Worm (Caenorhabditis elegans) whole organism, late embryonic: ENCODE data around the gene pct-1.

Experiments
- C38D4.7 ChIP-seq: fragments of 200-800 bp; sonication (Bioruptor generic); optimal IDR thresholded peaks from 2 replicates; lab custom pipeline; 2018; ENCODE audit warnings: mild to moderate bottlenecking, missing genetic modification characterization, moderate library complexity, missing compliant biosample characterization
- K02D7.2 ChIP-seq: sonication (generic microtip); optimal IDR thresholded peaks from 2 replicates; lab custom pipeline; 2017; ENCODE audit warnings: mild to moderate bottlenecking, missing genetic modification characterization, missing compliant biosample characterization
- K09A11.1 ChIP-seq: sonication (generic microtip); optimal IDR thresholded peaks from 2 replicates; lab custom pipeline; 2017; ENCODE audit warnings: antibody characterized with exemption, mild to moderate bottlenecking, missing genetic modification characterization, missing compliant biosample characterization; ENCODE audit not compliant: insufficient read depth
- T23F11.4 ChIP-seq: fragments of 200-800 bp; sonication (Bioruptor generic); optimal IDR thresholded peaks from 2 replicates; lab custom pipeline; 2018; ENCODE audit warnings: mild to moderate bottlenecking, missing genetic modification characterization, missing compliant biosample characterization
- Y22D7AL.16 ChIP-seq: sonication (generic microtip); optimal IDR thresholded peaks from 2 replicates; lab custom pipeline; 2016; ENCODE audit warnings: missing genetic modification characterization, missing compliant biosample characterization
- ahr-1 ChIP-seq: sonication (generic microtip); optimal IDR thresholded peaks from 2 replicates; lab custom pipeline; 2016; ENCODE audit warnings: missing genetic modification characterization, missing compliant biosample characterization
- ama-1 ChIP-seq: fragments of 150-350 bp; optimal IDR thresholded peaks from 2 replicates; lab custom pipeline; 2014
- ceh-18 ChIP-seq: sonication (generic microtip); optimal IDR thresholded peaks from 2 replicates; lab custom pipeline; 2016; ENCODE audit warnings: missing genetic modification characterization, missing compliant biosample characterization
- ceh-19 ChIP-seq: fragments of 200-800 bp; sonication (Bioruptor generic); optimal IDR thresholded peaks from 2 replicates; lab custom pipeline; 2018; ENCODE audit warnings: mild to moderate bottlenecking, missing genetic modification characterization, missing compliant biosample characterization
- ceh-22 ChIP-seq: sonication (generic microtip); optimal IDR thresholded peaks from 2 replicates; lab custom pipeline; 2017; ENCODE audit warnings: missing biosample characterization, missing genetic modification characterization
- ceh-24 ChIP-seq: sonication (generic microtip); optimal IDR thresholded peaks from 2 replicates; lab custom pipeline; 2016; ENCODE audit warnings: mild to moderate bottlenecking, missing genetic modification characterization, missing compliant biosample characterization
- ceh-30 ChIP-seq: fragments of 150-350 bp; optimal IDR thresholded peaks from 2 replicates; lab custom pipeline; 2014; ENCODE audit warnings: missing biosample characterization, missing genetic modification characterization
- ceh-31 ChIP-seq: sonication (generic microtip); optimal IDR thresholded peaks from 2 replicates; lab custom pipeline; 2016; ENCODE audit warnings: missing genetic modification characterization, missing compliant biosample characterization
- ceh-34 ChIP-seq: sonication (generic microtip); optimal IDR thresholded peaks from 2 replicates; lab custom pipeline; 2016; ENCODE audit warnings: mild to moderate bottlenecking, missing genetic modification characterization, missing compliant biosample characterization
- ceh-45 ChIP-seq: fragments of 200-800 bp; sonication (Bioruptor generic); IDR thresholded peaks from 2 replicates; pipeline ENCODE4 v1.3.6; 2022; ENCODE audit warnings: missing genetic modification reagents, missing genetic modification characterization, missing compliant biosample characterization
- ceh-9 ChIP-seq: sonication (generic microtip); optimal IDR thresholded peaks from 2 replicates; lab custom pipeline; 2016; ENCODE audit warnings: mild to moderate bottlenecking, missing genetic modification characterization, inconsistent platforms, missing compliant biosample characterization
- che-1 ChIP-seq: sonication (generic microtip); optimal IDR thresholded peaks from 2 replicates; lab custom pipeline; 2016; ENCODE audit warnings: mild to moderate bottlenecking, missing genetic modification characterization, missing compliant biosample characterization
- dve-1 ChIP-seq: sonication (generic microtip); optimal IDR thresholded peaks from 2 replicates; lab custom pipeline; 2017; ENCODE audit warnings: antibody characterized with exemption, mild to moderate bottlenecking, missing genetic modification characterization, missing compliant biosample characterization
- elt-2 ChIP-seq: sonication (generic microtip); optimal IDR thresholded peaks from 2 replicates; lab custom pipeline; 2016; ENCODE audit warnings: missing genetic modification reagents, missing genetic modification characterization, missing compliant biosample characterization
- ets-4 ChIP-seq: sonication (generic microtip); optimal IDR thresholded peaks from 2 replicates; lab custom pipeline; 2016; ENCODE audit warnings: missing genetic modification characterization, missing compliant biosample characterization
- fkh-10 ChIP-seq: fragments of 150-350 bp; optimal IDR thresholded peaks from 2 replicates; lab custom pipeline; 2014; ENCODE audit warnings: missing biosample characterization, missing genetic modification reagents, missing genetic modification characterization
- fkh-6 ChIP-seq: sonication (generic microtip); optimal IDR thresholded peaks from 2 replicates; lab custom pipeline; 2016; ENCODE audit warnings: missing genetic modification characterization, missing compliant biosample characterization
- hlh-13 ChIP-seq: fragments of 200-800 bp; sonication (Bioruptor generic); optimal IDR thresholded peaks from 2 replicates; lab custom pipeline; 2018; ENCODE audit warnings: mild to moderate bottlenecking, missing genetic modification characterization, missing compliant biosample characterization
- hlh-15 ChIP-seq: sonication (generic microtip); optimal IDR thresholded peaks from 2 replicates; lab custom pipeline; 2016; ENCODE audit warnings: missing genetic modification characterization, missing compliant biosample characterization
- hlh-30 ChIP-seq: sonication (generic microtip); optimal IDR thresholded peaks from 2 replicates; lab custom pipeline; 2017; ENCODE audit warnings: antibody characterized with exemption, missing genetic modification characterization, missing compliant biosample characterization; ENCODE audit not compliant: insufficient read depth
- lin-11 ChIP-seq: fragments of 200-800 bp; sonication (Bioruptor generic); optimal IDR thresholded peaks from 2 replicates; lab custom pipeline; 2018; ENCODE audit warnings: mild to moderate bottlenecking, missing genetic modification characterization, missing compliant biosample characterization
- mec-3 ChIP-seq: sonication (generic microtip); optimal IDR thresholded peaks from 2 replicates; lab custom pipeline; 2016; ENCODE audit warnings: borderline replicate concordance, missing genetic modification characterization, missing compliant biosample characterization
- nfya-1 ChIP-seq: sonication (generic microtip); optimal IDR thresholded peaks from 2 replicates; lab custom pipeline; 2017; ENCODE audit warnings: missing genetic modification characterization, mild to moderate bottlenecking, missing compliant biosample characterization, antibody characterized with exemption, moderate library complexity
- nhr-232 ChIP-seq: sonication (generic microtip); optimal IDR thresholded peaks from 2 replicates; lab custom pipeline; 2016; ENCODE audit warnings: missing genetic modification characterization, missing compliant biosample characterization
- pag-3 ChIP-seq: sonication (generic microtip); optimal IDR thresholded peaks from 2 replicates; lab custom pipeline; 2016; ENCODE audit warnings: missing compliant biosample characterization, missing genetic modification characterization, borderline replicate concordance
- pax-1 ChIP-seq: fragments of 150-350 bp; optimal IDR thresholded peaks from 2 replicates; lab custom pipeline; 2014; ENCODE audit warnings: missing biosample characterization, missing genetic modification characterization
- pha-4 ChIP-seq: fragments of 150-350 bp; optimal IDR thresholded peaks from 2 replicates; lab custom pipeline; 2018; ENCODE audit warnings: missing biosample characterization, missing genetic modification reagents, missing genetic modification characterization
- pqm-1 ChIP-seq: sonication (generic microtip); optimal IDR thresholded peaks from 2 replicates; lab custom pipeline; 2016; ENCODE audit warnings: missing genetic modification characterization, missing compliant biosample characterization
- ref-2 ChIP-seq: sonication (generic microtip); optimal IDR thresholded peaks from 2 replicates; lab custom pipeline; 2016; ENCODE audit warnings: missing genetic modification characterization, missing compliant biosample characterization
- rnt-1 ChIP-seq: sonication (generic microtip); optimal IDR thresholded peaks from 2 replicates; lab custom pipeline; 2016; ENCODE audit warnings: missing genetic modification characterization, missing compliant biosample characterization
- sdc-2 ChIP-seq: sonication (generic microtip); optimal IDR thresholded peaks from 2 replicates; lab custom pipeline; 2016; ENCODE audit warnings: missing genotype, missing genetic modification characterization, missing compliant biosample characterization
- tbx-2 ChIP-seq: sonication (generic microtip); optimal IDR thresholded peaks from 2 replicates; lab custom pipeline; 2016; ENCODE audit warnings: missing genetic modification characterization, missing compliant biosample characterization
- tbx-7 ChIP-seq: sonication (generic microtip); optimal IDR thresholded peaks from 2 replicates; lab custom pipeline; 2016; ENCODE audit warnings: missing genotype, missing genetic modification characterization, missing compliant biosample characterization
- ttx-3 ChIP-seq: sonication (generic microtip); optimal IDR thresholded peaks from 2 replicates; lab custom pipeline; 2016; ENCODE audit warnings: missing genetic modification reagents, missing genetic modification characterization, missing compliant biosample characterization
- unc-3 ChIP-seq, 2 experiments: fragments of 200-800 bp in 1 of 2; sonication (Bioruptor generic) in 1 of 2; sonication (generic microtip) in 1 of 2; conservative IDR thresholded peaks in 1 of 2; optimal IDR thresholded peaks in 1 of 2; 2 replicates each; pipeline versions ENCODE4 v1.3.6 to Lab custom; 2016 to 2022; ENCODE audit warnings: missing compliant biosample characterization in 2 of 2, missing genetic modification characterization in 2 of 2, missing genetic modification reagents in 1 of 2
- unc-86 ChIP-seq: sonication (generic microtip); optimal IDR thresholded peaks from 2 replicates; lab custom pipeline; 2016; ENCODE audit warnings: missing genetic modification characterization, missing compliant biosample characterization
- zip-5 ChIP-seq: sonication (generic microtip); optimal IDR thresholded peaks from 2 replicates; lab custom pipeline; 2016; ENCODE audit warnings: missing genetic modification characterization, missing compliant biosample characterization

pct-1 gene

DNA sequence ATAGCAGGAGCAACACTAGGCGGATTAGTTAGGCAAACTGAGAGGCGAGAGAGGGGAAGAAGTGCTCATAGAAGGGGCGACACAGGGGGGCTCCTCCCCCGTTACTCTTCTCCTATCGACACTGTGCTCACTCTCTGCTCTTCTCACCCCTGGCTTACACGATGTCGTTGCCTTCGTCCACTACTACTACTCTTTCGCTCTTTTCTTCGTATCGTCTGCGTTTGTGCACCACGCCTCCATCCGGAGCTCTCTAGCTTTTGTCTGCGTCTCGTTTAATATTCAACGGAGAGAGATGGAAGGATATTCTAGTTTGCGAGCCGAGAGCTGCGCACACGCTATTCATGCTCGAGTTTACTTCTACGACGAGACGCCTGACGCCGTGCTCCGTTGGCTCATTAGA is 7.0 kb downstream of the pct-1 start (continued):
- TF ChIP-seq pax-1 (tag; lab: Kevin White, UChicago): no peak
- TF ChIP-seq unc-3 (GFP tag; conservative IDR thresholded peaks at IDR 0.05; lab: Robert Waterston, UW): no peak
- no peak for TF ChIP-seq unc-3 (tag; optimal IDR thresholded peaks at IDR 0.05; lab: Kevin White, UChicago)
- peak; percentile 77 for TF ChIP-seq nfya-1
- TF ChIP-seq ceh-34 (tag; lab: Kevin White, UChicago): peak; percentile 69
- TF ChIP-seq pha-4 (tag; lab: Kevin White, UChicago): no peak
- no peak for TF ChIP-seq nhr-232
- no peak for TF ChIP-seq ceh-30 (tag; lab: Kevin White, UChicago)
- TF ChIP-seq ceh-45: no peak
- no peak for TF ChIP-seq dve-1
- TF ChIP-seq ceh-18: peak; percentile 29
- TF ChIP-seq lin-11 (tag; lab: Kevin White, UChicago): no peak
- no peak for TF ChIP-seq ceh-9 (tag; lab: Kevin White, UChicago)
- no peak for TF ChIP-seq rnt-1 (tag; lab: Kevin White, UChicago)
- peak; percentile 35 for TF ChIP-seq sdc-2 (tag; lab: Kevin White, UChicago)
- TF ChIP-seq hlh-15 (tag; lab: Kevin White, UChicago): no peak
- peak; percentile 85 for TF ChIP-seq ceh-31 (tag; lab: Kevin White, UChicago)
- TF ChIP-seq ceh-24 (tag; lab: Kevin White, UChicago): no peak
- no peak for TF ChIP-seq che-1
- TF ChIP-seq ceh-19 (GFP tag; lab: Kevin White, UChicago): peak; percentile 50
- TF ChIP-seq ets-4: no peak
- TF ChIP-seq ahr-1 (tag; lab: Kevin White, UChicago): no peak
- no peak for TF ChIP-seq fkh-10

- TF ChIP-seq ama-1 (lab: Kevin White, UChicago): peak; percentile 57
- TF ChIP-seq pqm-1: no peak
Observed at ce11 chrIV:8188421-8189112, 12.3 kb downstream of the pct-1 start.

ce11 chrIV:8189667-8190066 is 13.4 kb downstream of the pct-1 start:
- TF ChIP-seq C38D4.7 (GFP tag; lab: Kevin White, UChicago): no peak
- TF ChIP-seq ceh-45: no peak
- no peak for TF ChIP-seq pqm-1
- no peak for TF ChIP-seq K09A11.1 (tag; lab: Kevin White, UChicago)
- TF ChIP-seq T23F11.4 (GFP tag; lab: Kevin White, UChicago): no peak
- no peak for TF ChIP-seq unc-86 (tag; lab: Kevin White, UChicago)
- TF ChIP-seq ama-1 (lab: Kevin White, UChicago): no peak
- no peak for TF ChIP-seq hlh-13
- TF ChIP-seq fkh-6 (tag; lab: Kevin White, UChicago): no peak
- TF ChIP-seq zip-5 (tag; lab: Kevin White, UChicago): no peak
- no peak for TF ChIP-seq hlh-30 (tag; lab: Kevin White, UChicago)
- TF ChIP-seq mec-3 (tag; lab: Kevin White, UChicago): no peak
- no peak for TF ChIP-seq tbx-7 (tag; lab: Kevin White, UChicago)
- TF ChIP-seq ceh-30 (tag; lab: Kevin White, UChicago): no peak
- no peak for TF ChIP-seq ceh-31 (tag; lab: Kevin White, UChicago)
- no peak for TF ChIP-seq fkh-10
- TF ChIP-seq pax-1 (tag; lab: Kevin White, UChicago): no peak

DNA sequence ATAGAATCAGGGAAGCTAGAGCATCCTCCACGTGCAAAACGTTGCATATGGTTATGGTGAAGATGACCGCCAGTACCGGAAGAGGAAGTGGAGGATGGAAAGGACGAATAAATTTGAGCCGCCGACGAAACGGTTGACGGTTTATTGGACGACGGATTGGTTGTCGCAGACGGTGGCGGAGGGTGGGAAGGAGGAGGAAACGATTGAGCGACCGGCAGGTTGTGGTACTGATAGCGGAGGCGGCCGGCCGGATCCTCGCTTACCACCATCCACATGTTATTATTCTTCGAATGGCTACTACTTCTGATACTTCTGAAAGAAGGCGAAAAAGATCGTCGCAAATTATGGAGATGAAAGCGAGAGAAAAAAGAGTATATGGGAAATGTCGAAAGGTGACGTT is 16.6 kb downstream of the pct-1 start:
- TF ChIP-seq pag-3 (tag; lab: Kevin White, UChicago) (no peak), ref-2 (tag; lab: Kevin White, UChicago) (no peak), K09A11.1 (tag; lab: Kevin White, UChicago) (no peak), tbx-2 (tag; lab: Kevin White, UChicago) (no peak), ets-4 (no peak), Y22D7AL.16 (tag; lab: Kevin White, UChicago) (no peak), che-1 (no peak), ceh-22 (tag; lab: Kevin White, UChicago) (no peak), ttx-3 (tag; lab: Kevin White, UChicago) (no peak), elt-2 (no peak), K02D7.2 (tag; lab: Kevin White, UChicago) (no peak)
